Worm (Caenorhabditis elegans): Measurements from ENCODE around the gene str-94.

DNA sequence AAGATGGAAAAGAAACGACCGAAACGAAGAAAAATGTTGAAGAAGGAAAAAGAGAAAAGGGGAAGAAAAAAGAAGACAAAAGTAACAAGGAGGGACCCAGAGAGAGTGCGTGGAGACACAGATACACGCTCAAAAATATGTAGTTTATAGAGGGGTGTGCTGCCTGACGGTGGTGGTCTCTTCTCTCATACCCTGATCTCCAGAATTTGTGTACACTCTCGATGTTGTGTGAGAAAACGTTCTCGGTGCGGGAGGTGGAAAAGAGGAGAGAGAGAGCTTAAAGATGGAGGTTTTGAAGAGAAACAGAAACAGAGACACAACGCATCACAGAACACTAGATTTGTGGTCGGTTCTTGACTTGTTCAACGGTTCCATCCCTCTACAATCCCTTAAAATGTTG is 24.5 kb upstream of the str-94 start:
- TF ChIP-seq elt-3 (tag; optimal IDR thresholded peaks at IDR 0.05) (no peak), unc-62 (GFP tag; optimal IDR thresholded peaks at IDR 0.05) (peak; percentile 42), nhr-28 (tag; optimal IDR thresholded peaks at IDR 0.05) (no peak), nhr-237 (tag; optimal IDR thresholded peaks at IDR 0.05) (peak; percentile 44), nhr-76 (tag; optimal IDR thresholded peaks at IDR 0.05) (no peak)
